Fruit fly (Drosophila melanogaster) whole organism, embryonic: Measurements from ENCODE around the gene CG2104.

Source experiments
- Blimp-1 ChIP-seq: fragments of 200-800 bp; sonication (Bioruptor generic); optimal IDR thresholded peaks from 3 replicates; lab custom pipeline; 2018; ENCODE audit warnings: missing biosample characterization, missing genetic modification characterization, mild to moderate bottlenecking, moderate library complexity, missing genetic modification reagents
- CG10274 ChIP-seq: fragments of 200-800 bp; sonication (Bioruptor generic); optimal IDR thresholded peaks from 3 replicates; lab custom pipeline; 2017; ENCODE audit warnings: missing biosample characterization, mild to moderate bottlenecking, missing genetic modification characterization
- CG10543 ChIP-seq: fragments of 200-800 bp; sonication (Bioruptor generic); optimal IDR thresholded peaks from 3 replicates; lab custom pipeline; 2017; ENCODE audit warnings: missing biosample characterization, mild to moderate bottlenecking, missing genetic modification characterization, moderate library complexity
- CG10565 ChIP-seq: fragments of 200-800 bp; sonication (Bioruptor generic); optimal IDR thresholded peaks from 3 replicates; lab custom pipeline; 2016; ENCODE audit warnings: missing biosample characterization, mild to moderate bottlenecking, missing genetic modification characterization
- CG11723 ChIP-seq: fragments of 200-800 bp; sonication (Bioruptor generic); optimal IDR thresholded peaks from 2 replicates; lab custom pipeline; 2017; ENCODE audit warnings: missing biosample characterization, mild to moderate bottlenecking, missing genetic modification characterization
- CG12155 ChIP-seq: fragments of 200-800 bp; sonication (Bioruptor generic); optimal IDR thresholded peaks from 3 replicates; lab custom pipeline; 2016; ENCODE audit warnings: missing biosample characterization, missing genetic modification characterization
- CG1233 ChIP-seq: fragments of 200-800 bp; sonication (Bioruptor generic); optimal IDR thresholded peaks from 4 replicates; lab custom pipeline; 2018; ENCODE audit warnings: missing biosample characterization, mild to moderate bottlenecking, missing genetic modification characterization
- CG13123 ChIP-seq: fragments of 200-800 bp; sonication (Bioruptor generic); optimal IDR thresholded peaks from 2 replicates; lab custom pipeline; 2016; ENCODE audit warnings: missing biosample characterization, missing genetic modification characterization
- CG13296 ChIP-seq: fragments of 200-800 bp; sonication (Bioruptor generic); optimal IDR thresholded peaks from 3 replicates; lab custom pipeline; 2018; ENCODE audit warnings: missing biosample characterization, mild to moderate bottlenecking, missing genetic modification characterization
- CG14965 ChIP-seq: fragments of 200-800 bp; sonication (Bioruptor generic); optimal IDR thresholded peaks from 2 replicates; lab custom pipeline; 2016; ENCODE audit warnings: missing biosample characterization, missing genetic modification characterization, borderline replicate concordance
- CG15514 ChIP-seq: fragments of 200-800 bp; sonication (Bioruptor generic); optimal IDR thresholded peaks from 3 replicates; lab custom pipeline; 2017; ENCODE audit warnings: missing biosample characterization, missing genetic modification characterization, mild to moderate bottlenecking, moderate library complexity, missing genetic modification reagents
- CG17802 ChIP-seq: fragments of 200-800 bp; sonication (Bioruptor generic); optimal IDR thresholded peaks from 2 replicates; lab custom pipeline; 2018; ENCODE audit warnings: missing biosample characterization, mild to moderate bottlenecking, missing genetic modification characterization, moderate library complexity
- CG1832 ChIP-seq: fragments of 200-800 bp; sonication (Bioruptor generic); optimal IDR thresholded peaks from 2 replicates; lab custom pipeline; 2017; ENCODE audit warnings: missing biosample characterization, mild to moderate bottlenecking, missing genetic modification characterization, inconsistent platforms
- CG2116 ChIP-seq: fragments of 200-800 bp; sonication (Bioruptor generic); optimal IDR thresholded peaks from 3 replicates; lab custom pipeline; 2018; ENCODE audit warnings: missing biosample characterization, mild to moderate bottlenecking, missing genetic modification characterization
- CG2199 ChIP-seq: fragments of 200-800 bp; sonication (Bioruptor generic); IDR thresholded peaks from 3 replicates; pipeline ENCODE4 v1.3.6; 2022; ENCODE audit warnings: missing biosample characterization, missing genetic modification characterization
- CG4360 ChIP-seq: fragments of 200-800 bp; sonication (Bioruptor generic); IDR thresholded peaks from 2 replicates; pipeline ENCODE4 v1.3.6; 2022; ENCODE audit warnings: missing biosample characterization, missing genetic modification characterization
- CG6654 ChIP-seq: fragments of 200-800 bp; sonication (Bioruptor generic); optimal IDR thresholded peaks from 2 replicates; lab custom pipeline; 2017; ENCODE audit warnings: missing biosample characterization, mild to moderate bottlenecking, missing genetic modification characterization
- CG7745 ChIP-seq: fragments of 200-800 bp; sonication (Bioruptor generic); optimal IDR thresholded peaks from 2 replicates; lab custom pipeline; 2018; ENCODE audit warnings: missing biosample characterization, mild to moderate bottlenecking, missing genetic modification characterization, moderate library complexity
- CG7963 ChIP-seq: fragments of 200-800 bp; sonication (Bioruptor generic); IDR thresholded peaks from 3 replicates; pipeline ENCODE4 v1.3.6; 2022; ENCODE audit warnings: missing biosample characterization, missing genetic modification characterization; ENCODE audit not compliant: partially characterized antibody
- CG8765 ChIP-seq: fragments of 200-800 bp; sonication (Bioruptor generic); IDR thresholded peaks from 2 replicates; pipeline ENCODE4 v1.3.6; 2022; ENCODE audit warnings: missing biosample characterization, missing genetic modification characterization
- Camta ChIP-seq: fragments of 200-800 bp; sonication (Bioruptor generic); optimal IDR thresholded peaks from 2 replicates; lab custom pipeline; 2016; ENCODE audit warnings: missing biosample characterization, missing genetic modification characterization
- Dek ChIP-seq: fragments of 200-800 bp; sonication (Bioruptor generic); optimal IDR thresholded peaks from 3 replicates; lab custom pipeline; 2019; ENCODE audit warnings: missing biosample characterization, mild to moderate bottlenecking, missing genetic modification characterization, moderate library complexity
- Ets97D ChIP-seq: fragments of 200-800 bp; sonication (Bioruptor generic); optimal IDR thresholded peaks from 3 replicates; lab custom pipeline; 2016; ENCODE audit warnings: missing biosample characterization, missing genetic modification characterization
- Fer1 ChIP-seq: fragments of 200-800 bp; sonication (Bioruptor generic); optimal IDR thresholded peaks from 2 replicates; lab custom pipeline; 2017; ENCODE audit warnings: missing biosample characterization, mild to moderate bottlenecking, missing genetic modification characterization
- Hmr ChIP-seq: fragments of 200-800 bp; sonication (Bioruptor generic); optimal IDR thresholded peaks from 3 replicates; lab custom pipeline; 2017; ENCODE audit warnings: mild to moderate bottlenecking, missing biosample characterization, missing genetic modification reagents, missing genetic modification characterization
- Lpt ChIP-seq: fragments of >200 bp; optimal IDR thresholded peaks from 2 replicates; lab custom pipeline; 2018; ENCODE audit warnings: missing biosample characterization, missing genetic modification characterization
- Meics ChIP-seq: fragments of 200-800 bp; sonication (Bioruptor generic); optimal IDR thresholded peaks from 2 replicates; lab custom pipeline; 2017; ENCODE audit warnings: missing biosample characterization, mild to moderate bottlenecking, missing genetic modification characterization
- Nf-YC ChIP-seq: fragments of 200-800 bp; optimal IDR thresholded peaks from 3 replicates; lab custom pipeline; 2019; ENCODE audit warnings: missing biosample characterization, mild to moderate bottlenecking, missing genetic modification characterization, moderate library complexity
- Rfx ChIP-seq: fragments of 200-800 bp; sonication (Bioruptor generic); IDR thresholded peaks from 2 replicates; pipeline ENCODE4 v1.3.6; 2022; ENCODE audit warnings: missing biosample characterization, missing genetic modification characterization
- Sox100B ChIP-seq: fragments of 200-800 bp; sonication (Bioruptor generic); optimal IDR thresholded peaks from 3 replicates; lab custom pipeline; 2018; ENCODE audit warnings: missing biosample characterization, mild to moderate bottlenecking, missing genetic modification characterization
- Usf ChIP-seq: fragments of 200-800 bp; sonication (Bioruptor generic); optimal IDR thresholded peaks from 2 replicates; lab custom pipeline; 2017; ENCODE audit warnings: missing genotype, missing biosample characterization, missing genetic modification characterization
- ara ChIP-seq: fragments of 200-800 bp; sonication (Bioruptor generic); IDR thresholded peaks from 2 replicates; pipeline ENCODE4 v1.3.6; 2022; ENCODE audit warnings: missing biosample characterization, missing genetic modification characterization
- br ChIP-seq: fragments of >200 bp; optimal IDR thresholded peaks from 2 replicates; lab custom pipeline; 2017
- caup ChIP-seq: fragments of 200-800 bp; sonication (Bioruptor generic); optimal IDR thresholded peaks from 3 replicates; lab custom pipeline; 2017; ENCODE audit warnings: missing biosample characterization, mild to moderate bottlenecking, missing genetic modification characterization, moderate library complexity; ENCODE audit not compliant: severe bottlenecking
- chinmo ChIP-seq: fragments of 200-800 bp; sonication (Bioruptor generic); IDR thresholded peaks from 4 replicates; pipeline ENCODE4 v1.3.6; 2022; ENCODE audit warnings: missing biosample characterization, missing genetic modification characterization; ENCODE audit not compliant: partially characterized antibody
- chn ChIP-seq: fragments of 200-800 bp; sonication (Bioruptor generic); optimal IDR thresholded peaks from 2 replicates; lab custom pipeline; 2016; ENCODE audit warnings: missing biosample characterization, missing genetic modification characterization
- dm ChIP-seq: fragments of 200-800 bp; sonication (Bioruptor generic); optimal IDR thresholded peaks from 3 replicates; lab custom pipeline; 2016; ENCODE audit warnings: missing biosample characterization, missing genetic modification characterization
- gro ChIP-seq: fragments of 200-800 bp; sonication (Bioruptor generic); optimal IDR thresholded peaks from 2 replicates; lab custom pipeline; 2016; ENCODE audit warnings: missing biosample characterization, missing genetic modification characterization
- lab ChIP-seq: fragments of 200-800 bp; sonication (Bioruptor generic); optimal IDR thresholded peaks from 3 replicates; lab custom pipeline; 2017; ENCODE audit warnings: missing biosample characterization, missing genetic modification characterization, mild to moderate bottlenecking, moderate library complexity, missing genetic modification reagents
- lov ChIP-seq, 2 experiments: fragments of 200-800 bp in 1 of 2; fragments of >200 bp in 1 of 2; sonication (Bioruptor generic) in 1 of 2; IDR thresholded peaks in 1 of 2; optimal IDR thresholded peaks in 1 of 2; 2 replicates in 1 of 2; 3 replicates in 1 of 2; pipeline versions ENCODE4 v1.3.6 to Lab custom; 2017 to 2022; ENCODE audit warnings: missing biosample characterization in 1 of 2, missing genetic modification characterization in 1 of 2
- onecut ChIP-seq: fragments of 200-800 bp; sonication (Bioruptor generic); IDR thresholded peaks from 2 replicates; pipeline ENCODE4 v1.3.6; 2022; ENCODE audit warnings: missing biosample characterization, missing genetic modification characterization
- pho ChIP-seq: fragments of 200-800 bp; sonication (Bioruptor generic); optimal IDR thresholded peaks from 2 replicates; lab custom pipeline; 2016; ENCODE audit warnings: missing biosample characterization, missing genetic modification characterization
- pzg ChIP-seq: fragments of 200-800 bp; sonication (Bioruptor generic); optimal IDR thresholded peaks from 3 replicates; lab custom pipeline; 2018; ENCODE audit warnings: missing biosample characterization, mild to moderate bottlenecking, missing genetic modification characterization, moderate library complexity
- sc ChIP-seq, 3 experiments: fragments of >200 bp in 2 of 3; fragments of 200-800 bp in 1 of 3; sonication (Bioruptor generic) in 1 of 3; optimal IDR thresholded peaks; 2 replicates in 2 of 3; 3 replicates in 1 of 3; lab custom pipeline; 2017; ENCODE audit warnings: mild to moderate bottlenecking in 1 of 3, missing biosample characterization in 1 of 3, missing genetic modification characterization in 1 of 3, missing genetic modification reagents in 1 of 3
- ttk ChIP-seq: fragments of 200-800 bp; sonication (Bioruptor generic); IDR thresholded peaks from 2 replicates; pipeline ENCODE4 v2.1.2; 2022; ENCODE audit warnings: missing biosample characterization, missing genetic modification characterization
- unpg ChIP-seq: fragments of 200-800 bp; sonication (Bioruptor generic); optimal IDR thresholded peaks from 3 replicates; lab custom pipeline; 2018; ENCODE audit warnings: missing biosample characterization, mild to moderate bottlenecking, missing genetic modification characterization, moderate library complexity
- vfl ChIP-seq: fragments of 200-800 bp; sonication (Bioruptor generic); optimal IDR thresholded peaks from 2 replicates; lab custom pipeline; 2016; ENCODE audit warnings: missing biosample characterization, missing genetic modification characterization
- vnd ChIP-seq: fragments of 200-800 bp; sonication (Bioruptor generic); IDR thresholded peaks from 3 replicates; pipeline ENCODE4 v1.3.6; 2022; ENCODE audit warnings: missing biosample characterization, missing genetic modification characterization; ENCODE audit not compliant: partially characterized antibody
- wek ChIP-seq: fragments of 200-800 bp; sonication (Bioruptor generic); optimal IDR thresholded peaks from 3 replicates; lab custom pipeline; 2018; ENCODE audit warnings: missing biosample characterization, mild to moderate bottlenecking, missing genetic modification characterization, moderate library complexity

CG2104 gene

dm6 chr3R:5701104-5701503 is 8.0 kb upstream of the CG2104 start (continued):
- TF ChIP-seq CG17802 (tag; lab: Kevin White, UChicago) = no peak
- TF ChIP-seq ttk = no peak
- TF ChIP-seq gro = no peak
- no peak for TF ChIP-seq br (lab: Kevin White, UChicago)
- no peak for TF ChIP-seq vfl (GFP tag; lab: Kevin White, UChicago)
- TF ChIP-seq CG8765 (GFP tag; lab: Robert Waterston, UW) = no peak
- TF ChIP-seq CG1832 (GFP tag; lab: Kevin White, UChicago) = peak; percentile 59
- no peak for TF ChIP-seq Lpt (GFP tag; lab: Kevin White, UChicago)
- TF ChIP-seq dm (GFP tag; lab: Kevin White, UChicago) = no peak
- no peak for TF ChIP-seq CG10565 (GFP tag; lab: Kevin White, UChicago)
- TF ChIP-seq Camta = no peak
- TF ChIP-seq Blimp-1 (GFP tag; lab: Kevin White, UChicago) = peak; percentile 7
- TF ChIP-seq pho (GFP tag; lab: Kevin White, UChicago) = no peak
- TF ChIP-seq wek (GFP tag; lab: Kevin White, UChicago) = peak; percentile 16
- no peak for TF ChIP-seq unpg (GFP tag; lab: Kevin White, UChicago)
- TF ChIP-seq Dek (tag; lab: Kevin White, UChicago) = no peak
- no peak for TF ChIP-seq Nf-YC (tag; lab: Kevin White, UChicago)
- no peak for TF ChIP-seq CG2116 (GFP tag; lab: Kevin White, UChicago)
- TF ChIP-seq CG6654 (GFP tag; lab: Kevin White, UChicago) = no peak
- TF ChIP-seq lab (GFP tag; lab: Kevin White, UChicago) = no peak
- TF ChIP-seq CG2199 = peak; percentile 80; the same call in 2 of the 3 replicates
- TF ChIP-seq Usf (GFP tag; lab: Kevin White, UChicago) = no peak
- TF ChIP-seq CG15514 (GFP tag; lab: Kevin White, UChicago) = no peak
- no peak for TF ChIP-seq chn (GFP tag; lab: Kevin White, UChicago)
- no peak for TF ChIP-seq pzg (GFP tag; lab: Kevin White, UChicago)
- no peak for TF ChIP-seq CG12155
- TF ChIP-seq CG13123 (GFP tag; lab: Kevin White, UChicago) = no peak
- no peak for TF ChIP-seq CG7745 (tag; lab: Kevin White, UChicago)
- TF ChIP-seq sc (optimal IDR thresholded peaks at IDR 0.05; lab: Kevin White, UChicago) = no peak
- no peak for TF ChIP-seq sc (GFP tag; optimal IDR thresholded peaks at IDR 0.05; lab: Kevin White, UChicago)
- no peak for TF ChIP-seq CG1233

- TF ChIP-seq CG4360 (GFP tag; lab: Robert Waterston, UW) (0 out of 2 replicates have a peak, but pooled peaks have one; percentile 20), lov (optimal IDR thresholded peaks at IDR 0.05; lab: Kevin White, UChicago) (no peak), lov (GFP tag; IDR thresholded peaks at IDR 0.05; lab: Robert Waterston, UW) (0 out of 3 replicates have a peak, but pooled peaks have one; percentile 41), lab (GFP tag; lab: Kevin White, UChicago) (peak; percentile 71), Rfx (peak; percentile 41; the same call in 1 of the 2 replicates), CG13296 (GFP tag; lab: Kevin White, UChicago) (peak; percentile 60), Ets97D (GFP tag; lab: Kevin White, UChicago) (peak; percentile 65), Meics (GFP tag; lab: Kevin White, UChicago) (peak; percentile 6), vnd (GFP tag; lab: Robert Waterston, UW) (no peak), ara (0 out of 2 replicates have a peak, but pooled peaks have one; percentile 43), Fer1 (GFP tag; lab: Kevin White, UChicago) (peak; percentile 75), chinmo (GFP tag; lab: Robert Waterston, UW) (0 out of 4 replicates have a peak, but pooled peaks have one; percentile 19), Sox100B (GFP tag; lab: Kevin White, UChicago) (peak; percentile 3), onecut (0 out of 2 replicates have a peak, but pooled peaks have one; percentile 12), CG11723 (GFP tag; lab: Kevin White, UChicago) (no peak), CG10274 (no peak), Hmr (GFP tag; lab: Kevin White, UChicago) (peak; percentile 35), CG14965 (GFP tag; lab: Kevin White, UChicago) (no peak), CG10543 (GFP tag; lab: Kevin White, UChicago) (peak; percentile 13), caup (GFP tag; lab: Kevin White, UChicago) (peak; percentile 37), CG7963 (GFP tag; lab: Robert Waterston, UW) (no peak)
Measured at dm6 chr3R:5696384-5696783, 3.3 kb upstream of the CG2104 start.
